Worm (Caenorhabditis elegans): Measurements from ENCODE around the gene cnc-5.

DNA sequence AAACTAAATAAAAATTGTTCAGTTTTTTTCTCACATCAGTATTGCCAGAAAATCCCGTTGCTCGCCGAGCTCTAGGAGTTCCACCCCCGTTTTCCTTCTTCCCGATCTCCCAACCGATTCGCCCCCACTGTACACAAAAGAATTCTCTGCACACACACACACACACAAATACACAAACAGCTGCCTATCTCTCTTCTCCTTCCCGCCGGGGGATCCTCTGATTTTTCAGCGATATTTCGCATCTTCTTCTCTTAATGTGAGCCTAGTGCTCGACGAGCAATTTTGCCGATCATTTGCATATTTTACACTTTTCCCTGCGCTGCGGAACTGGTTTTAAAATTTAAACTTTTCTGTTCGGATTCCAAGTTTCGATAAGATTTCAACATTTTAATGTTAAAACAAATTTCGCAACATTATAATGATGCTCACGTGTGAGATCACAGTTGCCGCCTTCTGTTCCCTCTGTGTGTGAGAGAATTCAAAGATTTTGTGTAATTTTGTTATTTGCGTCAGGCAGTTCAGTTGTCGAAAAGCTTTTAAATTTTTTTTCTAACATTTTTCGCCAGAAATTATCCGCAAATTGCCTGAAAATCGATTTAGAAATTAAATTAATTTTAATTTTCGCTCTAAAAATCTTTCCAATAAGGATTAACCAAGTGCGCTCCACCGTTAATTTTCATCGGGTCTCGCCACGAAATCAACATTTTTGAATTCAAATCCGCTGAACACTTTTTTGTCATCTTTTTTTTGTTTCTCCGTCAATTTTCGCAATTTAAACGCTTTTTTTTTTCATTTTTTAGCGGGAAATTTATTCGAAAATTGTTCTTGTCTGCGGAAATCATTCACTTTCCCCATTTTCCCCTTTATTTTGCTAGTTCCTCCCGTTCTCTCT, 26.1 kb downstream of the cnc-5 start:
- TF ChIP-seq madf-9 (GFP tag; conservative IDR thresholded peaks at IDR 0.05) (no peak), unc-62 (GFP tag; optimal IDR thresholded peaks at IDR 0.05 in 1 of 2) (peak in 1 of 2 experiments; percentile 9), unc-62 (tag; optimal IDR thresholded peaks at IDR 0.05) (no peak), nhr-102 (tag; optimal IDR thresholded peaks at IDR 0.05) (no peak), pqm-1 (tag; optimal IDR thresholded peaks at IDR 0.05) (no peak), nhr-11 (tag; optimal IDR thresholded peaks at IDR 0.05) (peak; percentile 17), zag-1 (tag; optimal IDR thresholded peaks at IDR 0.05) (no peak), nhr-25 (tag; optimal IDR thresholded peaks at IDR 0.05; ENCODE audit: borderline replicate concordance, insufficient read depth) (no peak), mdl-1 (tag; optimal IDR thresholded peaks at IDR 0.05) (peak in 1 of 2 experiments; percentile 31), aly-2 (tag; optimal IDR thresholded peaks at IDR 0.05) (no peak), ceh-32 (tag; optimal IDR thresholded peaks at IDR 0.05; ENCODE audit: poor library complexity) (no peak), ZK546.5 (tag; optimal IDR thresholded peaks at IDR 0.05) (no peak), ces-1 (GFP tag; optimal IDR thresholded peaks at IDR 0.05) (no peak)

All from whole organism, L4 larva.